Worm (Caenorhabditis elegans): ENCODE measurements around the gene C17H12.37.

ce11 chrIV:6817554-6817953 lies 12.6 kb downstream of the C17H12.37 start, which contains the start of gene C17H12.5:
- TF ChIP-seq ceh-31 (tag; optimal IDR thresholded peaks at IDR 0.05): no peak
- TF ChIP-seq sox-4 (tag; optimal IDR thresholded peaks at IDR 0.05): no peak
- no peak for TF ChIP-seq ceh-9 (tag; optimal IDR thresholded peaks at IDR 0.05)
- no peak for TF ChIP-seq ceh-30 (tag; optimal IDR thresholded peaks at IDR 0.05)
- TF ChIP-seq pha-4 (tag; optimal IDR thresholded peaks at IDR 0.05): no peak
- no peak for TF ChIP-seq unc-42 (tag; optimal IDR thresholded peaks at IDR 0.05)
- TF ChIP-seq hlh-15 (tag; optimal IDR thresholded peaks at IDR 0.05): no peak
- no peak for TF ChIP-seq hlh-8 (tag; optimal IDR thresholded peaks at IDR 0.05)
- TF ChIP-seq nhr-11 (tag; optimal IDR thresholded peaks at IDR 0.05): no peak

Measured in whole organism, late embryonic.